Worm (Caenorhabditis elegans) whole organism, L4 larva: ENCODE measurements around the gene irg-8.

Experiments
- F10B5.3 ChIP-seq: sonication (generic microtip); optimal IDR thresholded peaks from 2 replicates; lab custom pipeline; 2016; ENCODE audit warnings: mild to moderate bottlenecking, missing genetic modification characterization, missing compliant biosample characterization
- T20F7.1 ChIP-seq: fragments of 200-800 bp; sonication (Bioruptor generic); optimal IDR thresholded peaks from 2 replicates; lab custom pipeline; 2018; ENCODE audit warnings: mild to moderate bottlenecking, missing genetic modification characterization, missing compliant biosample characterization
- Y48G9A.11 ChIP-seq: fragments of 200-800 bp; sonication (Bioruptor generic); IDR thresholded peaks from 2 replicates; pipeline ENCODE4 v1.3.6; 2022; ENCODE audit warnings: missing genetic modification reagents, missing genetic modification characterization, missing compliant biosample characterization
- Y75B8A.6 ChIP-seq: fragments of 200-800 bp; sonication (Bioruptor generic); IDR thresholded peaks from 2 replicates; pipeline ENCODE4 v1.3.6; 2022; ENCODE audit warnings: missing genetic modification reagents, missing genetic modification characterization, missing compliant biosample characterization
- ceh-20 ChIP-seq: fragments of 200-800 bp; sonication (Bioruptor generic); IDR thresholded peaks from 2 replicates; pipeline ENCODE4 v1.3.6; 2022; ENCODE audit warnings: missing genetic modification reagents, missing genetic modification characterization, missing compliant biosample characterization
- ceh-32 ChIP-seq: sonication (generic microtip); optimal IDR thresholded peaks from 2 replicates; lab custom pipeline; 2016; ENCODE audit warnings: mild to moderate bottlenecking, missing genetic modification characterization, missing compliant biosample characterization; ENCODE audit not compliant: poor library complexity
- ceh-44 ChIP-seq: fragments of 200-800 bp; sonication (Bioruptor generic); IDR thresholded peaks from 2 replicates; pipeline ENCODE4 v1.3.6; 2022; ENCODE audit warnings: missing genetic modification reagents, missing genetic modification characterization, missing compliant biosample characterization
- ceh-62 ChIP-seq: sonication (generic microtip); optimal IDR thresholded peaks from 2 replicates; lab custom pipeline; 2017; ENCODE audit warnings: missing biosample characterization, missing genetic modification characterization
- daf-16 ChIP-seq, 3 experiments: sonication (generic microtip); optimal IDR thresholded peaks; 2 replicates each; lab custom pipeline; 2016 to 2017; ENCODE audit warnings: missing genetic modification characterization in 3 of 3, missing genetic modification reagents in 3 of 3, mild to moderate bottlenecking in 2 of 3, missing compliant biosample characterization in 2 of 3, missing biosample characterization in 1 of 3, moderate library complexity in 1 of 3
- dmd-6 ChIP-seq: fragments of 200-800 bp; sonication (Bioruptor generic); IDR thresholded peaks from 2 replicates; pipeline ENCODE4 v1.3.6; 2022; ENCODE audit warnings: missing genetic modification reagents, missing genetic modification characterization, missing compliant biosample characterization
- dmd-8 ChIP-seq: fragments of 200-800 bp; sonication (Bioruptor generic); IDR thresholded peaks from 2 replicates; pipeline ENCODE4 v1.3.6; 2022; ENCODE audit warnings: missing genetic modification characterization, missing compliant biosample characterization
- dpl-1 ChIP-seq: fragments of 150-350 bp; optimal IDR thresholded peaks from 2 replicates; lab custom pipeline; 2014; ENCODE audit warnings: missing biosample characterization, missing genetic modification reagents, missing genetic modification characterization
- dve-1 ChIP-seq: sonication (generic microtip); optimal IDR thresholded peaks from 2 replicates; lab custom pipeline; 2017; ENCODE audit warnings: antibody characterized with exemption, mild to moderate bottlenecking, missing genetic modification characterization, missing compliant biosample characterization; ENCODE audit not compliant: insufficient read depth
- egl-27 ChIP-seq: sonication (generic microtip); optimal IDR thresholded peaks from 3 replicates; lab custom pipeline; 2017; ENCODE audit warnings: missing biosample characterization, missing genetic modification reagents, missing genetic modification characterization
- fos-1 ChIP-seq: fragments of 150-350 bp; optimal IDR thresholded peaks from 2 replicates; lab custom pipeline; 2014; ENCODE audit warnings: missing biosample characterization, missing genetic modification characterization
- gei-8 ChIP-seq: fragments of 200-800 bp; sonication (Bioruptor generic); optimal IDR thresholded peaks from 2 replicates; lab custom pipeline; 2018; ENCODE audit warnings: mild to moderate bottlenecking, missing genetic modification characterization, missing compliant biosample characterization
- hlh-11 ChIP-seq: fragments of 200-800 bp; sonication (Bioruptor generic); optimal IDR thresholded peaks from 2 replicates; lab custom pipeline; 2018; ENCODE audit warnings: mild to moderate bottlenecking, missing genetic modification characterization, missing compliant biosample characterization
- hlh-30 ChIP-seq: sonication (generic microtip); optimal IDR thresholded peaks from 2 replicates; lab custom pipeline; 2017; ENCODE audit warnings: antibody characterized with exemption, mild to moderate bottlenecking, missing genetic modification characterization, missing compliant biosample characterization; ENCODE audit not compliant: insufficient read depth
- lin-1 ChIP-seq: fragments of 200-800 bp; sonication (Bioruptor generic); IDR thresholded peaks from 2 replicates; pipeline ENCODE4 v1.3.6; 2022; ENCODE audit warnings: missing genetic modification reagents, missing genetic modification characterization, missing compliant biosample characterization
- lir-3 ChIP-seq: sonication (generic microtip); optimal IDR thresholded peaks from 2 replicates; lab custom pipeline; 2016; ENCODE audit warnings: mild to moderate bottlenecking, missing genetic modification characterization, missing compliant biosample characterization
- lsy-2 ChIP-seq, 2 experiments: fragments of 150-350 bp in 1 of 2; sonication (generic microtip) in 1 of 2; optimal IDR thresholded peaks; 2 replicates each; lab custom pipeline; 2014 to 2017; ENCODE audit warnings: missing biosample characterization in 2 of 2, missing genetic modification characterization in 2 of 2
- mdl-1 ChIP-seq, 2 experiments: fragments of 150-350 bp in 1 of 2; sonication (generic microtip) in 1 of 2; optimal IDR thresholded peaks; 2 replicates each; lab custom pipeline; 2014 to 2017; ENCODE audit warnings: missing biosample characterization in 2 of 2, missing genetic modification characterization in 2 of 2
- mes-2 ChIP-seq: sonication (generic microtip); optimal IDR thresholded peaks from 2 replicates; lab custom pipeline; 2016; ENCODE audit warnings: missing genotype, mild to moderate bottlenecking, missing genetic modification characterization, missing compliant biosample characterization; ENCODE audit not compliant: poor library complexity, severe bottlenecking
- mxl-3 ChIP-seq: fragments of 200-800 bp; sonication (Bioruptor generic); optimal IDR thresholded peaks from 2 replicates; lab custom pipeline; 2018; ENCODE audit warnings: mild to moderate bottlenecking, missing genetic modification characterization, missing compliant biosample characterization
- nhr-10 ChIP-seq: fragments of 150-350 bp; optimal IDR thresholded peaks from 2 replicates; lab custom pipeline; 2014; ENCODE audit warnings: missing biosample characterization, missing genetic modification characterization
- nhr-102 ChIP-seq: sonication (generic microtip); optimal IDR thresholded peaks from 2 replicates; lab custom pipeline; 2016; ENCODE audit warnings: mild to moderate bottlenecking, missing genetic modification characterization, moderate library complexity, missing compliant biosample characterization
- nhr-11 ChIP-seq: fragments of 150-350 bp; optimal IDR thresholded peaks from 2 replicates; lab custom pipeline; 2014; ENCODE audit warnings: missing biosample characterization, missing genetic modification characterization
- nhr-28 ChIP-seq: fragments of 150-350 bp; optimal IDR thresholded peaks from 2 replicates; lab custom pipeline; 2014; ENCODE audit warnings: missing biosample characterization, missing genetic modification characterization
- nhr-42 ChIP-seq: fragments of 200-800 bp; sonication (Bioruptor generic); IDR thresholded peaks from 2 replicates; pipeline ENCODE4 v1.3.6; 2022; ENCODE audit warnings: missing genetic modification characterization, missing compliant biosample characterization
- nhr-48 ChIP-seq: sonication (generic microtip); optimal IDR thresholded peaks from 2 replicates; lab custom pipeline; 2016; ENCODE audit warnings: mild to moderate bottlenecking, missing genetic modification characterization, missing compliant biosample characterization
- nhr-6 ChIP-seq: fragments of 150-350 bp; optimal IDR thresholded peaks from 2 replicates; lab custom pipeline; 2014; ENCODE audit warnings: missing biosample characterization, missing genetic modification characterization
- nhr-76 ChIP-seq: fragments of 150-350 bp; optimal IDR thresholded peaks from 2 replicates; lab custom pipeline; 2014; ENCODE audit warnings: missing biosample characterization, missing genetic modification characterization
- nhr-77 ChIP-seq: fragments of 150-350 bp; optimal IDR thresholded peaks from 2 replicates; lab custom pipeline; 2014; ENCODE audit warnings: missing biosample characterization, missing genetic modification characterization
- php-3 ChIP-seq: fragments of 200-800 bp; sonication (Bioruptor generic); IDR thresholded peaks from 2 replicates; pipeline ENCODE4 v1.3.6; 2022; ENCODE audit warnings: missing genetic modification reagents, missing genetic modification characterization, missing compliant biosample characterization
- pqm-1 ChIP-seq: sonication (generic microtip); optimal IDR thresholded peaks from 2 replicates; lab custom pipeline; 2017; ENCODE audit warnings: missing biosample characterization, missing genetic modification characterization
- rbr-2 ChIP-seq: sonication (generic microtip); optimal IDR thresholded peaks from 2 replicates; lab custom pipeline; 2016; ENCODE audit warnings: missing genotype, missing genetic modification characterization, missing compliant biosample characterization
- spr-1 ChIP-seq: sonication (generic microtip); optimal IDR thresholded peaks from 2 replicates; lab custom pipeline; 2016; ENCODE audit warnings: mild to moderate bottlenecking, missing genetic modification characterization, missing compliant biosample characterization
- tag-97 ChIP-seq: fragments of 200-800 bp; sonication (Bioruptor generic); IDR thresholded peaks from 2 replicates; pipeline ENCODE4 v1.3.6; 2022; ENCODE audit warnings: missing genetic modification characterization, missing compliant biosample characterization
- tra-1 ChIP-seq: fragments of 200-800 bp; sonication (Bioruptor generic); IDR thresholded peaks from 2 replicates; pipeline ENCODE4 v1.3.6; 2022; ENCODE audit warnings: missing genetic modification reagents, missing genetic modification characterization, missing compliant biosample characterization
- zfp-2 ChIP-seq: sonication (generic microtip); optimal IDR thresholded peaks from 2 replicates; lab custom pipeline; 2016; ENCODE audit warnings: mild to moderate bottlenecking, missing genetic modification characterization, missing compliant biosample characterization
- zfp-3 ChIP-seq: fragments of 200-800 bp; sonication (Bioruptor generic); conservative IDR thresholded peaks from 2 replicates; pipeline ENCODE4 v1.3.6; 2022; ENCODE audit warnings: missing genetic modification reagents, missing genetic modification characterization, missing compliant biosample characterization
- ztf-11 ChIP-seq: fragments of 150-350 bp; optimal IDR thresholded peaks from 2 replicates; lab custom pipeline; 2014; ENCODE audit warnings: missing biosample characterization, missing genetic modification characterization

Gene irg-8

ce11 chrV:392199-392678 lies 25.3 kb downstream of the irg-8 start, which contains the start of gene nhr-254:
nhr-254 (plus strand) TSS chrV:392628.
- TF ChIP-seq nhr-11 (tag; lab: Kevin White, UChicago) (peak; percentile 31), nhr-6 (no peak)
- TF ChIP-seq, all 104 proteins: peak for 1

DNA sequence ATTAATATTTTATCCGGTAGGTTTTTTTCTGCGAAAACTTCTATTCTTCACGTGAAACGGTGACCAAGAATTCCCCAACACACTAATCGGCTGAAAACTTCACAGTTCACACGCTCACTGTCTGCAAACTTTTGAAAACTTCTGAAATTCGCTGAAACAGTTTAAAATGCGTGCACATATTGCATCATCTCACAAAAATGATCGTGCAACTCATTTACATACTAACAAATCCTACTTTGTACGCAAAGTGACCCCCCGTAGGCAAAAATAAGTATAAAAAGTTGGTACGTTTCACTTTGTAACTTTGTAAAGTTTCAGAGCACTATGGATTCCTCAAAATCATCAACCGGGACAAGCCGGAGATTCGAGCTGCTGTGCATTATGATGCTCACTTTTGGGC lies 29.1 kb downstream of the irg-8 start, which contains the start of gene ZK6.6:
TSS of gene ZK6.6 (plus strand) at position 301 of the 400 bp plus-strand sequence.
- TF ChIP-seq gei-8, result peak; percentile 20
- TF ChIP-seq ceh-62 (tag; lab: Kevin White, UChicago), result no peak
- no peak for TF ChIP-seq hlh-30
- TF ChIP-seq, all 104 proteins: peak for 1

- TF ChIP-seq hlh-30 (peak; percentile 50), nhr-77 (tag; lab: Kevin White, UChicago) (peak; percentile 86), dmd-6 (GFP tag; lab: Robert Waterston, UW) (peak; percentile 90), nhr-48 (tag; lab: Kevin White, UChicago) (peak; percentile 7), nhr-28 (tag; lab: Kevin White, UChicago) (peak; percentile 96), F10B5.3 (tag; lab: Kevin White, UChicago) (no peak), tra-1 (GFP tag; lab: Robert Waterston, UW) (0 out of 2 replicates have a peak, but pooled peaks have one; percentile 34), lir-3 (tag; lab: Kevin White, UChicago) (no peak), daf-16 (GFP tag; optimal IDR thresholded peaks at IDR 0.05; lab: Kevin White, UChicago) (no peak), daf-16 (tag; optimal IDR thresholded peaks at IDR 0.05; lab: Kevin White, UChicago) (peak; percentile 72), zfp-2 (no peak), dve-1 (tag; lab: Kevin White, UChicago) (peak; percentile 65), mes-2 (tag; lab: Kevin White, UChicago) (peak; percentile 27), mxl-3 (GFP tag; lab: Kevin White, UChicago) (peak; percentile 83), nhr-10 (no peak), mdl-1 (tag; optimal IDR thresholded peaks at IDR 0.05; lab: Kevin White, UChicago) (peak in 1 of 2 experiments; percentile 48), nhr-102 (tag; lab: Kevin White, UChicago) (peak; percentile 48), nhr-42 (GFP tag; lab: Robert Waterston, UW) (no peak), pqm-1 (tag; lab: Kevin White, UChicago) (peak; percentile 85), hlh-11 (tag; lab: Kevin White, UChicago) (peak; percentile 73), php-3 (GFP tag; lab: Robert Waterston, UW) (peak; percentile 87)
- TF ChIP-seq, all 104 proteins: peak for 15
Observed at ce11 chrV:385488-385887, 32.0 kb downstream of the irg-8 start, which contains the start of gene lipl-5. lipl-5 (plus strand) TSS chrV:385746.

- TF ChIP-seq dpl-1 (GFP tag; lab: Kevin White, UChicago) (no peak), pqm-1 (tag; lab: Kevin White, UChicago) (peak; percentile 73), nhr-10 (no peak), zfp-3 (GFP tag; lab: Robert Waterston, UW) (no peak), mxl-3 (GFP tag; lab: Kevin White, UChicago) (no peak), dmd-6 (GFP tag; lab: Robert Waterston, UW) (peak; percentile 70), fos-1 (no peak), spr-1 (tag; lab: Kevin White, UChicago) (no peak), tag-97 (GFP tag; lab: Robert Waterston, UW) (no peak), ceh-20 (no peak), rbr-2 (no peak), ceh-32 (tag; lab: Kevin White, UChicago) (no peak), dve-1 (tag; lab: Kevin White, UChicago) (peak; percentile 82), hlh-30 (no peak), lin-1 (GFP tag; lab: Robert Waterston, UW) (no peak), ztf-11 (tag; lab: Kevin White, UChicago) (no peak), lsy-2 (tag; optimal IDR thresholded peaks at IDR 0.05; lab: Kevin White, UChicago) (peak in 1 of 2 experiments; percentile 16), nhr-102 (tag; lab: Kevin White, UChicago) (no peak), gei-8 (no peak), ceh-44 (no peak), mdl-1 (tag; optimal IDR thresholded peaks at IDR 0.05; lab: Kevin White, UChicago) (no peak), Y48G9A.11 (no peak), nhr-28 (tag; lab: Kevin White, UChicago) (peak; percentile 78), nhr-48 (tag; lab: Kevin White, UChicago) (no peak), Y75B8A.6 (GFP tag; lab: Robert Waterston, UW) (no peak), nhr-76 (tag; lab: Kevin White, UChicago) (no peak), T20F7.1 (GFP tag; lab: Kevin White, UChicago) (no peak), ceh-62 (tag; lab: Kevin White, UChicago) (no peak), dmd-8 (GFP tag; lab: Robert Waterston, UW) (no peak), nhr-77 (tag; lab: Kevin White, UChicago) (no peak), egl-27 (tag; lab: Kevin White, UChicago) (no peak), hlh-11 (tag; lab: Kevin White, UChicago) (peak; percentile 21)
Observed at ce11 chrV:384511-384910, 33.0 kb downstream of the irg-8 start.
